Worm (Caenorhabditis elegans) whole organism, young adult: ENCODE data around the gene Y32B12A.5.

Experiments used
- B0336.3 ChIP-seq: fragments of 200-800 bp; sonication (Bioruptor generic); IDR thresholded peaks from 2 replicates; pipeline ENCODE4 v1.3.6; 2022; ENCODE audit warnings: missing genetic modification characterization, missing compliant biosample characterization
- F37B4.10 ChIP-seq: fragments of 200-800 bp; sonication (Bioruptor generic); IDR thresholded peaks from 2 replicates; pipeline ENCODE4 v1.3.6; 2022; ENCODE audit warnings: missing genetic modification characterization, missing compliant biosample characterization
- F52B5.7 ChIP-seq: sonication (generic microtip); optimal IDR thresholded peaks from 2 replicates; lab custom pipeline; 2016; ENCODE audit warnings: mild to moderate bottlenecking, missing genetic modification characterization, missing compliant biosample characterization
- K12H6.12 ChIP-seq: fragments of 200-800 bp; sonication (Bioruptor generic); optimal IDR thresholded peaks from 2 replicates; lab custom pipeline; 2018; ENCODE audit warnings: mild to moderate bottlenecking, missing genetic modification characterization, missing compliant biosample characterization
- Y53F4B.3 ChIP-seq: fragments of 200-800 bp; sonication (Bioruptor generic); IDR thresholded peaks from 2 replicates; pipeline ENCODE4 v1.3.6; 2022; ENCODE audit warnings: missing genetic modification reagents, missing genetic modification characterization, missing compliant biosample characterization
- ZK185.1 ChIP-seq: sonication (generic microtip); optimal IDR thresholded peaks from 2 replicates; lab custom pipeline; 2016; ENCODE audit warnings: mild to moderate bottlenecking, missing genetic modification characterization, missing compliant biosample characterization; ENCODE audit not compliant: poor library complexity, severe bottlenecking
- atf-7 ChIP-seq: sonication (generic microtip); optimal IDR thresholded peaks from 2 replicates; lab custom pipeline; 2017; ENCODE audit warnings: mild to moderate bottlenecking, missing genetic modification characterization, missing compliant biosample characterization
- attf-3 ChIP-seq: fragments of 200-800 bp; sonication (Bioruptor generic); conservative IDR thresholded peaks from 2 replicates; pipeline ENCODE4 v1.3.6; 2022; ENCODE audit warnings: missing genetic modification reagents, missing genetic modification characterization, missing compliant biosample characterization
- attf-5 ChIP-seq: fragments of 200-800 bp; sonication (Bioruptor generic); optimal IDR thresholded peaks from 2 replicates; lab custom pipeline; 2018; ENCODE audit warnings: mild to moderate bottlenecking, missing genetic modification characterization, missing compliant biosample characterization
- ceh-100 ChIP-seq: fragments of 200-800 bp; sonication (Bioruptor generic); IDR thresholded peaks from 2 replicates; pipeline ENCODE4 v1.3.6; 2022; ENCODE audit warnings: missing genetic modification reagents, missing genetic modification characterization, missing compliant biosample characterization
- ceh-58 ChIP-seq: fragments of 200-800 bp; sonication (Bioruptor generic); IDR thresholded peaks from 2 replicates; pipeline ENCODE4 v1.3.6; 2022; ENCODE audit warnings: missing genetic modification characterization, missing compliant biosample characterization
- chd-7 ChIP-seq: sonication (generic microtip); optimal IDR thresholded peaks from 2 replicates; lab custom pipeline; 2016; ENCODE audit warnings: mild to moderate bottlenecking, missing genetic modification characterization, moderate library complexity, missing compliant biosample characterization
- egl-44 ChIP-seq: fragments of 200-800 bp; sonication (Bioruptor generic); IDR thresholded peaks from 2 replicates; pipeline ENCODE4 v1.3.6; 2022; ENCODE audit warnings: missing genetic modification reagents, missing genetic modification characterization, missing compliant biosample characterization
- hlh-26 ChIP-seq: fragments of 200-800 bp; sonication (Bioruptor generic); conservative IDR thresholded peaks from 2 replicates; pipeline ENCODE4 v1.3.6; 2022; ENCODE audit warnings: missing genetic modification reagents, missing genetic modification characterization, missing compliant biosample characterization
- hmg-1.2 ChIP-seq: fragments of 200-800 bp; sonication (Bioruptor generic); IDR thresholded peaks from 2 replicates; pipeline ENCODE4 v1.3.6; 2022; ENCODE audit warnings: missing genetic modification reagents, missing genetic modification characterization, missing compliant biosample characterization
- hmg-20 ChIP-seq: fragments of 200-800 bp; sonication (Bioruptor generic); IDR thresholded peaks from 2 replicates; pipeline ENCODE4 v1.3.6; 2022; ENCODE audit warnings: missing genetic modification reagents, missing genetic modification characterization, missing compliant biosample characterization
- lag-1 ChIP-seq: fragments of 200-800 bp; sonication (Bioruptor generic); IDR thresholded peaks from 2 replicates; pipeline ENCODE4 v1.3.6; 2022; ENCODE audit warnings: missing genetic modification reagents, missing genetic modification characterization, missing compliant biosample characterization
- lin-40 ChIP-seq: sonication (generic microtip); optimal IDR thresholded peaks from 2 replicates; lab custom pipeline; 2016; ENCODE audit warnings: missing genetic modification characterization, mild to moderate bottlenecking, missing compliant biosample characterization, missing genotype, missing genetic modification reagents
- lir-1 ChIP-seq: fragments of 200-800 bp; sonication (Bioruptor generic); conservative IDR thresholded peaks from 2 replicates; pipeline ENCODE4 v1.3.6; 2022; ENCODE audit warnings: missing genetic modification reagents, missing genetic modification characterization, missing compliant biosample characterization
- lsy-27 ChIP-seq: sonication (generic microtip); optimal IDR thresholded peaks from 2 replicates; lab custom pipeline; 2017; ENCODE audit warnings: missing genetic modification characterization, mild to moderate bottlenecking, missing compliant biosample characterization, antibody characterized with exemption, missing genotype, borderline replicate concordance; ENCODE audit not compliant: insufficient read depth
- madf-8 ChIP-seq: fragments of 200-800 bp; sonication (Bioruptor generic); conservative IDR thresholded peaks from 2 replicates; pipeline ENCODE4 v1.3.6; 2022; ENCODE audit warnings: missing genetic modification reagents, missing genetic modification characterization, missing compliant biosample characterization
- mel-28 ChIP-seq: sonication (generic microtip); optimal IDR thresholded peaks from 2 replicates; lab custom pipeline; 2016; ENCODE audit warnings: borderline replicate concordance, mild to moderate bottlenecking, missing genetic modification characterization, missing compliant biosample characterization
- mes-4 ChIP-seq: sonication (generic microtip); optimal IDR thresholded peaks from 2 replicates; lab custom pipeline; 2016; ENCODE audit warnings: missing genotype, missing genetic modification characterization, missing compliant biosample characterization
- nhr-27 ChIP-seq: fragments of 200-800 bp; sonication (Bioruptor generic); optimal IDR thresholded peaks from 2 replicates; lab custom pipeline; 2018; ENCODE audit warnings: mild to moderate bottlenecking, missing genetic modification characterization, moderate library complexity, missing compliant biosample characterization
- nhr-80 ChIP-seq: sonication (generic microtip); optimal IDR thresholded peaks from 2 replicates; lab custom pipeline; 2016; ENCODE audit warnings: missing genetic modification characterization, missing compliant biosample characterization
- pbrm-1 ChIP-seq: fragments of 200-800 bp; sonication (Bioruptor generic); IDR thresholded peaks from 2 replicates; pipeline ENCODE4 v1.3.6; 2022; ENCODE audit warnings: missing genetic modification reagents, missing genetic modification characterization, missing compliant biosample characterization
- pha-4 ChIP-seq: fragments of 150-350 bp; sonication (generic microtip); optimal IDR thresholded peaks from 2 replicates; lab custom pipeline; 2014; ENCODE audit warnings: missing biosample characterization, missing genetic modification reagents, missing genetic modification characterization
- sea-2 ChIP-seq: fragments of 200-800 bp; sonication (Bioruptor generic); IDR thresholded peaks from 2 replicates; pipeline ENCODE4 v1.3.6; 2022; ENCODE audit warnings: missing genetic modification characterization, missing compliant biosample characterization
- snpc-1.1 ChIP-seq: sonication (generic microtip); optimal IDR thresholded peaks from 2 replicates; lab custom pipeline; 2017; ENCODE audit warnings: missing genetic modification characterization, mild to moderate bottlenecking, missing compliant biosample characterization, antibody characterized with exemption, moderate library complexity, missing genotype, missing genetic modification reagents; ENCODE audit not compliant: insufficient read depth
- snpc-3.4 ChIP-seq: sonication (generic microtip); optimal IDR thresholded peaks from 2 replicates; lab custom pipeline; 2017; ENCODE audit warnings: missing genetic modification characterization, mild to moderate bottlenecking, missing compliant biosample characterization, antibody characterized with exemption, moderate library complexity, missing genotype, missing genetic modification reagents
- snpc-4 ChIP-seq, 5 experiments: fragments of 150-350 bp in 1 of 5; sonication (generic microtip) in 4 of 5; optimal IDR thresholded peaks; 2 replicates each; lab custom pipeline; 2014 to 2018; ENCODE audit warnings: missing genetic modification characterization in 5 of 5, missing biosample characterization in 3 of 5, antibody characterized with exemption in 2 of 5, mild to moderate bottlenecking in 2 of 5, missing compliant biosample characterization in 2 of 5, missing genotype in 2 of 5, moderate library complexity in 2 of 5, missing genetic modification reagents in 1 of 5
- unc-62 ChIP-seq: fragments of 150-350 bp; optimal IDR thresholded peaks from 2 replicates; lab custom pipeline; 2014; ENCODE audit warnings: missing biosample characterization, missing genetic modification reagents, missing genetic modification characterization
- zfh-2 ChIP-seq: fragments of 200-800 bp; sonication (Bioruptor generic); conservative IDR thresholded peaks from 2 replicates; pipeline ENCODE4 v1.3.6; 2022; ENCODE audit warnings: missing genetic modification reagents, missing genetic modification characterization, missing compliant biosample characterization
- ztf-22 ChIP-seq: fragments of 200-800 bp; sonication (Bioruptor generic); optimal IDR thresholded peaks from 2 replicates; lab custom pipeline; 2018; ENCODE audit warnings: mild to moderate bottlenecking, missing genetic modification characterization, moderate library complexity, missing compliant biosample characterization
- ztf-28 ChIP-seq: fragments of 200-800 bp; sonication (Bioruptor generic); IDR thresholded peaks from 2 replicates; pipeline ENCODE4 v1.3.6; 2022; ENCODE audit warnings: missing genetic modification reagents, missing genetic modification characterization, missing compliant biosample characterization
- ztf-6 ChIP-seq: fragments of 200-800 bp; sonication (Bioruptor generic); IDR thresholded peaks from 2 replicates; pipeline ENCODE4 v1.3.6; 2022; ENCODE audit warnings: missing genetic modification reagents, missing genetic modification characterization, missing compliant biosample characterization

The Y32B12A.5 gene

ce11 chrV:16534000-16534399, 46.6 kb upstream of the Y32B12A.5 start, which contains the start of gene cpr-2:
cpr-2 (minus strand) TSS chrV:16534100.
- TF ChIP-seq madf-8 (GFP tag; lab: Robert Waterston, UW): no peak
- TF ChIP-seq hlh-26 (GFP tag; lab: Robert Waterston, UW): no peak
- TF ChIP-seq attf-5 (GFP tag; lab: Kevin White, UChicago): no peak
- TF ChIP-seq K12H6.12 (tag; lab: Kevin White, UChicago): no peak
- TF ChIP-seq snpc-3.4 (tag; lab: Kevin White, UChicago): no peak
- no peak for TF ChIP-seq chd-7
- TF ChIP-seq sea-2 (GFP tag; lab: Robert Waterston, UW): no peak
- no peak for TF ChIP-seq snpc-4 (GFP tag; optimal IDR thresholded peaks at IDR 0.05; lab: Kevin White, UChicago)
- TF ChIP-seq snpc-4 (tag; optimal IDR thresholded peaks at IDR 0.05; lab: Kevin White, UChicago): no peak
- TF ChIP-seq hmg-20 (GFP tag; lab: Robert Waterston, UW): no peak
- TF ChIP-seq ztf-6 (GFP tag; lab: Robert Waterston, UW): no peak
- no peak for TF ChIP-seq pbrm-1 (GFP tag; lab: Robert Waterston, UW)
- TF ChIP-seq snpc-1.1 (tag; lab: Kevin White, UChicago): no peak
- TF ChIP-seq Y53F4B.3 (GFP tag; lab: Robert Waterston, UW): no peak
- no peak for TF ChIP-seq nhr-80 (tag; lab: Kevin White, UChicago)
- no peak for TF ChIP-seq ceh-100 (GFP tag; lab: Robert Waterston, UW)
- no peak for TF ChIP-seq ztf-22
- no peak for TF ChIP-seq lag-1 (GFP tag; lab: Robert Waterston, UW)

ce11 chrV:16527796-16528195, 40.4 kb upstream of the Y32B12A.5 start, which contains the start of gene F36D3.16:
F36D3.16 (plus strand) TSS chrV:16528096.
- TF ChIP-seq lin-40 (tag; lab: Kevin White, UChicago) (no peak), ztf-6 (GFP tag; lab: Robert Waterston, UW) (no peak), unc-62 (GFP tag; lab: Kevin White, UChicago) (no peak), lsy-27 (tag; lab: Kevin White, UChicago) (no peak), pha-4 (tag; lab: Kevin White, UChicago) (no peak), hmg-20 (GFP tag; lab: Robert Waterston, UW) (no peak), ztf-28 (no peak), F52B5.7 (tag; lab: Kevin White, UChicago) (no peak), atf-7 (tag; lab: Kevin White, UChicago) (no peak), mes-4 (tag; lab: Kevin White, UChicago) (no peak), sea-2 (GFP tag; lab: Robert Waterston, UW) (no peak), nhr-27 (no peak), zfh-2 (no peak), chd-7 (no peak), ceh-58 (GFP tag; lab: Robert Waterston, UW) (no peak), attf-3 (GFP tag; lab: Robert Waterston, UW) (no peak), ceh-100 (GFP tag; lab: Robert Waterston, UW) (no peak), ZK185.1 (tag; lab: Kevin White, UChicago) (no peak), lir-1 (no peak), B0336.3 (no peak)

ce11 chrV:16526858-16527257, 39.5 kb upstream of the Y32B12A.5 start, which contains the start of gene F36D3.8:
F36D3.8 (plus strand) TSS chrV:16527158.
- TF ChIP-seq hmg-1.2 (no peak), F37B4.10 (GFP tag; lab: Robert Waterston, UW) (no peak), K12H6.12 (tag; lab: Kevin White, UChicago) (no peak), egl-44 (GFP tag; lab: Robert Waterston, UW) (no peak), zfh-2 (no peak), mel-28 (no peak)
